Worm (Caenorhabditis elegans) whole organism, L1 larva: Measurements from ENCODE around the gene mpz-6.

Experiments
- F16B12.6 ChIP-seq: fragments of 150-350 bp; optimal IDR thresholded peaks from 2 replicates; lab custom pipeline; 2014; ENCODE audit warnings: missing biosample characterization, missing genetic modification characterization
- aha-1 ChIP-seq: fragments of 150-350 bp; optimal IDR thresholded peaks from 2 replicates; lab custom pipeline; 2014; ENCODE audit warnings: missing biosample characterization, missing genetic modification characterization
- alr-1 ChIP-seq: fragments of 200-800 bp; sonication (Bioruptor generic); optimal IDR thresholded peaks from 2 replicates; lab custom pipeline; 2018; ENCODE audit warnings: borderline replicate concordance, mild to moderate bottlenecking, missing genetic modification characterization, missing compliant biosample characterization
- blmp-1 ChIP-seq: fragments of 150-350 bp; optimal IDR thresholded peaks from 2 replicates; lab custom pipeline; 2014; ENCODE audit warnings: missing biosample characterization, missing genetic modification characterization
- ceh-63 ChIP-seq: fragments of 200-800 bp; sonication (Bioruptor generic); optimal IDR thresholded peaks from 2 replicates; lab custom pipeline; 2018; ENCODE audit warnings: mild to moderate bottlenecking, missing genetic modification characterization, missing compliant biosample characterization
- ceh-8 ChIP-seq: fragments of 200-800 bp; sonication (Bioruptor generic); optimal IDR thresholded peaks from 2 replicates; lab custom pipeline; 2018; ENCODE audit warnings: mild to moderate bottlenecking, missing genetic modification characterization, moderate library complexity, missing compliant biosample characterization
- ceh-82 ChIP-seq, 3 experiments: fragments of 150-350 bp in 1 of 3; sonication (generic microtip) in 2 of 3; optimal IDR thresholded peaks; 2 replicates each; lab custom pipeline; 2014 to 2017; ENCODE audit warnings: missing biosample characterization in 3 of 3, missing genetic modification characterization in 3 of 3
- ceh-90 ChIP-seq: sonication (generic microtip); optimal IDR thresholded peaks from 2 replicates; lab custom pipeline; 2016; ENCODE audit warnings: missing genetic modification characterization, missing compliant biosample characterization
- ces-1 ChIP-seq: fragments of 150-350 bp; optimal IDR thresholded peaks from 2 replicates; lab custom pipeline; 2014; ENCODE audit warnings: missing biosample characterization, missing genetic modification reagents, missing genetic modification characterization
- dpl-1 ChIP-seq, 3 experiments: fragments of 150-350 bp in 2 of 3; sonication (generic microtip) in 1 of 3; optimal IDR thresholded peaks; 2 replicates each; lab custom pipeline; 2014 to 2017; ENCODE audit warnings: missing biosample characterization in 3 of 3, missing genetic modification characterization in 3 of 3, missing genetic modification reagents in 3 of 3
- dsc-1 ChIP-seq: sonication (generic microtip); optimal IDR thresholded peaks from 2 replicates; lab custom pipeline; 2016; ENCODE audit warnings: mild to moderate bottlenecking, missing genetic modification characterization, missing compliant biosample characterization
- efl-1 ChIP-seq, 4 experiments: fragments of 150-350 bp; optimal IDR thresholded peaks in 3 of 4; peaks in 1 of 4; 1 replicate in 1 of 4; 2 replicates in 3 of 4; lab custom pipeline; 2014; ENCODE audit warnings: missing biosample characterization in 2 of 4, missing genetic modification characterization in 2 of 4, missing genetic modification reagents in 2 of 4
- efl-3 ChIP-seq: fragments of 200-800 bp; sonication (Bioruptor generic); optimal IDR thresholded peaks from 2 replicates; lab custom pipeline; 2018; ENCODE audit warnings: mild to moderate bottlenecking, missing genetic modification characterization, missing compliant biosample characterization
- egl-13 ChIP-seq: sonication (generic microtip); optimal IDR thresholded peaks from 2 replicates; lab custom pipeline; 2016; ENCODE audit warnings: missing genotype, missing genetic modification reagents, missing genetic modification characterization, missing compliant biosample characterization
- egl-27 ChIP-seq, 2 experiments: fragments of 150-350 bp in 1 of 2; sonication (generic microtip); optimal IDR thresholded peaks; 3 replicates each; lab custom pipeline; 2017 to 2018; ENCODE audit warnings: missing biosample characterization in 2 of 2, missing genetic modification characterization in 2 of 2, missing genetic modification reagents in 2 of 2
- elt-2 ChIP-seq: sonication (generic microtip); optimal IDR thresholded peaks from 2 replicates; lab custom pipeline; 2016; ENCODE audit warnings: missing genetic modification characterization, mild to moderate bottlenecking, inconsistent platforms, missing compliant biosample characterization, missing genetic modification reagents
- fkh-4 ChIP-seq: sonication (generic microtip); optimal IDR thresholded peaks from 2 replicates; lab custom pipeline; 2016; ENCODE audit warnings: missing compliant biosample characterization, missing genetic modification characterization, borderline replicate concordance
- fkh-8 ChIP-seq: sonication (generic microtip); optimal IDR thresholded peaks from 2 replicates; lab custom pipeline; 2016; ENCODE audit warnings: mild to moderate bottlenecking, missing genetic modification characterization, missing compliant biosample characterization
- hlh-17 ChIP-seq: fragments of 200-800 bp; sonication (Bioruptor generic); optimal IDR thresholded peaks from 2 replicates; lab custom pipeline; 2018; ENCODE audit warnings: missing genetic modification characterization, mild to moderate bottlenecking, missing compliant biosample characterization, moderate library complexity, borderline replicate concordance
- hlh-4 ChIP-seq: sonication (generic microtip); optimal IDR thresholded peaks from 2 replicates; lab custom pipeline; 2016; ENCODE audit warnings: mild to moderate bottlenecking, missing genetic modification characterization, missing compliant biosample characterization
- irx-1 ChIP-seq: sonication (generic microtip); optimal IDR thresholded peaks from 2 replicates; lab custom pipeline; 2016; ENCODE audit warnings: missing genetic modification characterization, missing compliant biosample characterization
- isw-1 ChIP-seq: fragments of 200-800 bp; sonication (Bioruptor generic); IDR thresholded peaks from 2 replicates; pipeline ENCODE4 v1.3.6; 2022; ENCODE audit warnings: missing genetic modification characterization, missing compliant biosample characterization
- jun-1 ChIP-seq: fragments of 150-350 bp; optimal IDR thresholded peaks from 2 replicates; lab custom pipeline; 2014; ENCODE audit warnings: missing biosample characterization, missing genetic modification reagents, missing genetic modification characterization
- lin-14 ChIP-seq: fragments of 200-800 bp; sonication (Bioruptor generic); optimal IDR thresholded peaks from 2 replicates; lab custom pipeline; 2018; ENCODE audit warnings: mild to moderate bottlenecking, missing genetic modification characterization, moderate library complexity, missing compliant biosample characterization
- lin-35 ChIP-seq, 2 experiments: fragments of 150-350 bp; optimal IDR thresholded peaks; 2 replicates each; lab custom pipeline; 2014; ENCODE audit warnings: missing biosample characterization in 2 of 2, missing genetic modification characterization in 2 of 2, missing genetic modification reagents in 2 of 2
- lir-3 ChIP-seq: sonication (generic microtip); optimal IDR thresholded peaks from 2 replicates; lab custom pipeline; 2016; ENCODE audit warnings: mild to moderate bottlenecking, missing genetic modification characterization, moderate library complexity, missing compliant biosample characterization; ENCODE audit not compliant: poor library complexity
- lsy-2 ChIP-seq, 2 experiments: fragments of 150-350 bp; optimal IDR thresholded peaks; 2 replicates each; lab custom pipeline; 2014; ENCODE audit warnings: missing biosample characterization in 2 of 2, missing genetic modification characterization in 2 of 2
- mep-1 ChIP-seq: fragments of 150-350 bp; optimal IDR thresholded peaks from 2 replicates; lab custom pipeline; 2014; ENCODE audit warnings: missing biosample characterization, missing genetic modification characterization
- nhr-11 ChIP-seq: fragments of 150-350 bp; optimal IDR thresholded peaks from 2 replicates; lab custom pipeline; 2014; ENCODE audit warnings: missing biosample characterization, missing genetic modification characterization
- nhr-19 ChIP-seq: fragments of 200-800 bp; sonication (Bioruptor generic); conservative IDR thresholded peaks from 2 replicates; pipeline ENCODE4 v1.3.6; 2022; ENCODE audit warnings: missing genetic modification characterization, missing compliant biosample characterization
- nhr-20 ChIP-seq: sonication (generic microtip); optimal IDR thresholded peaks from 2 replicates; lab custom pipeline; 2016; ENCODE audit warnings: mild to moderate bottlenecking, missing genetic modification characterization, missing compliant biosample characterization
- nhr-237 ChIP-seq: fragments of 150-350 bp; optimal IDR thresholded peaks from 2 replicates; lab custom pipeline; 2014; ENCODE audit warnings: missing biosample characterization, missing genetic modification characterization
- nhr-47 ChIP-seq: sonication (generic microtip); optimal IDR thresholded peaks from 2 replicates; lab custom pipeline; 2016; ENCODE audit warnings: mild to moderate bottlenecking, missing genetic modification characterization, moderate library complexity, missing compliant biosample characterization
- nhr-71 ChIP-seq: sonication (generic microtip); optimal IDR thresholded peaks from 2 replicates; lab custom pipeline; 2016; ENCODE audit warnings: mild to moderate bottlenecking, missing genetic modification characterization, moderate library complexity, missing compliant biosample characterization
- nhr-76 ChIP-seq: sonication (generic microtip); optimal IDR thresholded peaks from 2 replicates; lab custom pipeline; 2017; ENCODE audit warnings: missing biosample characterization, missing genetic modification characterization
- nhr-77 ChIP-seq: fragments of 150-350 bp; optimal IDR thresholded peaks from 2 replicates; lab custom pipeline; 2014; ENCODE audit warnings: missing biosample characterization, missing genetic modification characterization
- nhr-84 ChIP-seq: sonication (generic microtip); optimal IDR thresholded peaks from 2 replicates; lab custom pipeline; 2017; ENCODE audit warnings: missing biosample characterization, missing genetic modification characterization
- nhr-90 ChIP-seq: sonication (generic microtip); optimal IDR thresholded peaks from 2 replicates; lab custom pipeline; 2016; ENCODE audit warnings: mild to moderate bottlenecking, missing genetic modification characterization, missing compliant biosample characterization; ENCODE audit not compliant: poor library complexity
- rnt-1 ChIP-seq: sonication (generic microtip); optimal IDR thresholded peaks from 2 replicates; lab custom pipeline; 2016; ENCODE audit warnings: mild to moderate bottlenecking, missing genetic modification characterization, moderate library complexity, missing compliant biosample characterization
- skn-1 ChIP-seq: fragments of 150-350 bp; optimal IDR thresholded peaks from 2 replicates; lab custom pipeline; 2014; ENCODE audit warnings: missing biosample characterization, missing genetic modification characterization
- sox-4 ChIP-seq: sonication (generic microtip); optimal IDR thresholded peaks from 2 replicates; lab custom pipeline; 2016; ENCODE audit warnings: missing genetic modification characterization, missing compliant biosample characterization
- sptf-1 ChIP-seq: fragments of 150-350 bp; optimal IDR thresholded peaks from 2 replicates; lab custom pipeline; 2014; ENCODE audit warnings: missing biosample characterization, missing genetic modification characterization
- sup-37 ChIP-seq: fragments of 200-800 bp; sonication (Bioruptor generic); optimal IDR thresholded peaks from 2 replicates; lab custom pipeline; 2018; ENCODE audit warnings: mild to moderate bottlenecking, missing genetic modification characterization, missing compliant biosample characterization
- swsn-7 ChIP-seq: sonication (generic microtip); optimal IDR thresholded peaks from 2 replicates; lab custom pipeline; 2016; ENCODE audit warnings: missing genetic modification characterization, missing compliant biosample characterization
- tbx-2 ChIP-seq: sonication (generic microtip); optimal IDR thresholded peaks from 2 replicates; lab custom pipeline; 2016; ENCODE audit warnings: missing genetic modification characterization, missing compliant biosample characterization
- unc-62 ChIP-seq: fragments of 150-350 bp; optimal IDR thresholded peaks from 2 replicates; lab custom pipeline; 2014; ENCODE audit warnings: missing biosample characterization, missing genetic modification reagents, missing genetic modification characterization
- unc-98 ChIP-seq: fragments of 200-800 bp; sonication (Bioruptor generic); IDR thresholded peaks from 2 replicates; pipeline ENCODE4 v1.3.6; 2022; ENCODE audit warnings: missing genetic modification characterization, missing compliant biosample characterization
- vab-15 ChIP-seq: sonication (generic microtip); optimal IDR thresholded peaks from 2 replicates; lab custom pipeline; 2017; ENCODE audit warnings: missing genotype, mild to moderate bottlenecking, missing genetic modification characterization, missing compliant biosample characterization
- xbp-1 ChIP-seq: sonication (generic microtip); optimal IDR thresholded peaks from 2 replicates; lab custom pipeline; 2016; ENCODE audit warnings: missing genetic modification characterization, missing compliant biosample characterization
- zag-1 ChIP-seq: fragments of 150-350 bp; optimal IDR thresholded peaks from 2 replicates; lab custom pipeline; 2014; ENCODE audit warnings: missing biosample characterization, missing genetic modification characterization

Gene mpz-6

ce11 chrII:9416381-9417276, 9.7 kb upstream of the mpz-6 start, which contains the start of the genes gss-1 and chch-3:
TSS of gene gss-1 (minus strand) at chrII:9416431.
TSS of gene chch-3 (plus strand) at chrII:9417013.
- TF ChIP-seq isw-1 (GFP tag; lab: Robert Waterston, UW) (peak; percentile 63), nhr-76 (tag; lab: Kevin White, UChicago) (no peak), sox-4 (tag; lab: Kevin White, UChicago) (no peak), elt-2 (tag; lab: Kevin White, UChicago) (peak; percentile 4), aha-1 (tag; lab: Kevin White, UChicago) (no peak), ceh-90 (no peak), lin-14 (GFP tag; lab: Kevin White, UChicago) (peak; percentile 81), jun-1 (tag; lab: Kevin White, UChicago) (no peak), hlh-17 (GFP tag; lab: Kevin White, UChicago) (no peak), dsc-1 (no peak), nhr-19 (GFP tag; lab: Robert Waterston, UW) (peak; percentile 77), egl-13 (tag; lab: Kevin White, UChicago) (peak; percentile 33), swsn-7 (tag; lab: Kevin White, UChicago) (peak; percentile 66), ceh-8 (GFP tag; lab: Kevin White, UChicago) (peak; percentile 24), fkh-8 (peak; percentile 42), egl-27 (tag; optimal IDR thresholded peaks at IDR 0.05; lab: Kevin White, UChicago) (no peak), mep-1 (tag; lab: Kevin White, UChicago) (peak; percentile 78), efl-1 (optimal IDR thresholded peaks at IDR 0.05; lab: Kevin White, UChicago) (peak; percentile 68 to 77), efl-1 (GFP tag; optimal IDR thresholded peaks at IDR 0.05 in 1 of 2; lab: Kevin White, UChicago) (peak; percentile 70 to 96), sup-37 (GFP tag; lab: Kevin White, UChicago) (no peak), zag-1 (no peak), F16B12.6 (tag; lab: Kevin White, UChicago) (peak; percentile 58), skn-1 (tag; lab: Kevin White, UChicago) (peak; percentile 68), unc-98 (GFP tag; lab: Robert Waterston, UW) (no peak), nhr-71 (tag; lab: Kevin White, UChicago) (peak; percentile 80), tbx-2 (peak; percentile 68), blmp-1 (tag; lab: Kevin White, UChicago) (peak; percentile 45), fkh-4 (no peak), nhr-20 (tag; lab: Kevin White, UChicago) (peak; percentile 80), dpl-1 (GFP tag; optimal IDR thresholded peaks at IDR 0.05; lab: Kevin White, UChicago) (peak; percentile 44 to 77 (median 75)), irx-1 (no peak), hlh-4 (no peak), vab-15 (tag; lab: Kevin White, UChicago) (no peak), ces-1 (GFP tag; lab: Kevin White, UChicago) (no peak), lsy-2 (tag; optimal IDR thresholded peaks at IDR 0.05; lab: Kevin White, UChicago) (peak; percentile 71 to 84), nhr-237 (tag; lab: Kevin White, UChicago) (no peak), ceh-63 (no peak), efl-3 (GFP tag; lab: Kevin White, UChicago) (no peak), nhr-47 (tag; lab: Kevin White, UChicago) (peak; percentile 74), lir-3 (tag; lab: Kevin White, UChicago) (no peak), rnt-1 (tag; lab: Kevin White, UChicago) (peak; percentile 79), nhr-11 (peak; percentile 61), nhr-90 (tag; lab: Kevin White, UChicago) (peak; percentile 28), alr-1 (no peak), ceh-82 (tag; optimal IDR thresholded peaks at IDR 0.05; lab: Kevin White, UChicago) (peak; percentile 55 to 67 (median 67)), nhr-84 (tag; lab: Kevin White, UChicago) (no peak), lin-35 (GFP tag; optimal IDR thresholded peaks at IDR 0.05; lab: Kevin White, UChicago) (peak; percentile 75 to 81), sptf-1 (tag; lab: Kevin White, UChicago) (no peak), xbp-1 (tag; lab: Kevin White, UChicago) (peak; percentile 65), nhr-77 (tag; lab: Kevin White, UChicago) (peak; percentile 7), unc-62 (no peak)
